Worm (Caenorhabditis elegans) whole organism, L4 larva: ENCODE data around the gene nspd-4.

Source experiments
- D1046.2 ChIP-seq: fragments of 200-800 bp; sonication (Bioruptor generic); IDR thresholded peaks from 2 replicates; pipeline ENCODE4 v1.3.6; 2022; ENCODE audit warnings: missing genetic modification characterization, missing compliant biosample characterization
- F10B5.3 ChIP-seq: sonication (generic microtip); optimal IDR thresholded peaks from 2 replicates; lab custom pipeline; 2016; ENCODE audit warnings: mild to moderate bottlenecking, missing genetic modification characterization, missing compliant biosample characterization
- T20F7.1 ChIP-seq: fragments of 200-800 bp; sonication (Bioruptor generic); optimal IDR thresholded peaks from 2 replicates; lab custom pipeline; 2018; ENCODE audit warnings: mild to moderate bottlenecking, missing genetic modification characterization, missing compliant biosample characterization
- Y5F2A.4 ChIP-seq: fragments of 200-800 bp; sonication (Bioruptor generic); optimal IDR thresholded peaks from 2 replicates; lab custom pipeline; 2018; ENCODE audit warnings: mild to moderate bottlenecking, missing genetic modification characterization, missing compliant biosample characterization
- aha-1 ChIP-seq: fragments of 150-350 bp; peaks from one replicate; lab custom pipeline; 2014; ENCODE audit warnings: missing biosample characterization, missing genetic modification characterization
- arid-1 ChIP-seq: fragments of 200-800 bp; sonication (Bioruptor generic); conservative IDR thresholded peaks from 2 replicates; pipeline ENCODE4 v1.3.6; 2022; ENCODE audit warnings: missing genetic modification reagents, missing genetic modification characterization, missing compliant biosample characterization
- ceh-20 ChIP-seq: fragments of 200-800 bp; sonication (Bioruptor generic); IDR thresholded peaks from 2 replicates; pipeline ENCODE4 v1.3.6; 2022; ENCODE audit warnings: missing genetic modification reagents, missing genetic modification characterization, missing compliant biosample characterization
- ceh-44 ChIP-seq: fragments of 200-800 bp; sonication (Bioruptor generic); IDR thresholded peaks from 2 replicates; pipeline ENCODE4 v1.3.6; 2022; ENCODE audit warnings: missing genetic modification reagents, missing genetic modification characterization, missing compliant biosample characterization
- ceh-62 ChIP-seq: sonication (generic microtip); optimal IDR thresholded peaks from 2 replicates; lab custom pipeline; 2017; ENCODE audit warnings: missing biosample characterization, missing genetic modification characterization
- ceh-82 ChIP-seq: sonication (generic microtip); optimal IDR thresholded peaks from 2 replicates; lab custom pipeline; 2017; ENCODE audit warnings: missing biosample characterization, missing genetic modification characterization
- daf-12 ChIP-seq: fragments of 150-350 bp; optimal IDR thresholded peaks from 2 replicates; lab custom pipeline; 2014; ENCODE audit warnings: missing biosample characterization, missing genetic modification reagents, missing genetic modification characterization
- daf-16 ChIP-seq, 3 experiments: sonication (generic microtip); optimal IDR thresholded peaks; 2 replicates each; lab custom pipeline; 2016 to 2017; ENCODE audit warnings: missing genetic modification characterization in 3 of 3, missing genetic modification reagents in 3 of 3, mild to moderate bottlenecking in 2 of 3, missing compliant biosample characterization in 2 of 3, missing biosample characterization in 1 of 3, moderate library complexity in 1 of 3
- daf-19 ChIP-seq: fragments of 200-800 bp; sonication (Bioruptor generic); conservative IDR thresholded peaks from 2 replicates; pipeline ENCODE4 v1.3.6; 2022; ENCODE audit warnings: missing genetic modification characterization, missing compliant biosample characterization
- dmd-6 ChIP-seq: fragments of 200-800 bp; sonication (Bioruptor generic); IDR thresholded peaks from 2 replicates; pipeline ENCODE4 v1.3.6; 2022; ENCODE audit warnings: missing genetic modification reagents, missing genetic modification characterization, missing compliant biosample characterization
- dmd-8 ChIP-seq: fragments of 200-800 bp; sonication (Bioruptor generic); IDR thresholded peaks from 2 replicates; pipeline ENCODE4 v1.3.6; 2022; ENCODE audit warnings: missing genetic modification characterization, missing compliant biosample characterization
- dpl-1 ChIP-seq: fragments of 150-350 bp; optimal IDR thresholded peaks from 2 replicates; lab custom pipeline; 2014; ENCODE audit warnings: missing biosample characterization, missing genetic modification reagents, missing genetic modification characterization
- duxl-1 ChIP-seq: sonication (generic microtip); optimal IDR thresholded peaks from 2 replicates; lab custom pipeline; 2016; ENCODE audit warnings: mild to moderate bottlenecking, missing genetic modification characterization, moderate library complexity, missing compliant biosample characterization; ENCODE audit not compliant: poor library complexity
- dve-1 ChIP-seq: sonication (generic microtip); optimal IDR thresholded peaks from 2 replicates; lab custom pipeline; 2017; ENCODE audit warnings: antibody characterized with exemption, mild to moderate bottlenecking, missing genetic modification characterization, missing compliant biosample characterization; ENCODE audit not compliant: insufficient read depth
- egl-27 ChIP-seq: sonication (generic microtip); optimal IDR thresholded peaks from 3 replicates; lab custom pipeline; 2017; ENCODE audit warnings: missing biosample characterization, missing genetic modification reagents, missing genetic modification characterization
- hlh-11 ChIP-seq: fragments of 200-800 bp; sonication (Bioruptor generic); optimal IDR thresholded peaks from 2 replicates; lab custom pipeline; 2018; ENCODE audit warnings: mild to moderate bottlenecking, missing genetic modification characterization, missing compliant biosample characterization
- jun-1 ChIP-seq: fragments of 150-350 bp; optimal IDR thresholded peaks from 2 replicates; lab custom pipeline; 2014; ENCODE audit warnings: missing biosample characterization, missing genetic modification reagents, missing genetic modification characterization
- lim-7 ChIP-seq: fragments of 200-800 bp; sonication (Bioruptor generic); IDR thresholded peaks from 2 replicates; pipeline ENCODE4 v1.3.6; 2022; ENCODE audit warnings: missing genetic modification characterization, missing compliant biosample characterization
- lin-1 ChIP-seq: fragments of 200-800 bp; sonication (Bioruptor generic); IDR thresholded peaks from 2 replicates; pipeline ENCODE4 v1.3.6; 2022; ENCODE audit warnings: missing genetic modification reagents, missing genetic modification characterization, missing compliant biosample characterization
- lin-13 ChIP-seq: fragments of 150-350 bp; optimal IDR thresholded peaks from 2 replicates; lab custom pipeline; 2014; ENCODE audit warnings: missing biosample characterization, missing genetic modification reagents, missing genetic modification characterization
- lin-38 ChIP-seq: fragments of 200-800 bp; sonication (Bioruptor generic); IDR thresholded peaks from 2 replicates; pipeline ENCODE4 v1.3.6; 2022; ENCODE audit warnings: missing genetic modification reagents, missing genetic modification characterization, missing compliant biosample characterization
- lin-39 ChIP-seq: fragments of 150-350 bp; optimal IDR thresholded peaks from 2 replicates; lab custom pipeline; 2014; ENCODE audit warnings: missing biosample characterization, missing genetic modification reagents, missing genetic modification characterization
- lsy-2 ChIP-seq, 2 experiments: fragments of 150-350 bp in 1 of 2; sonication (generic microtip) in 1 of 2; optimal IDR thresholded peaks; 2 replicates each; lab custom pipeline; 2014 to 2017; ENCODE audit warnings: missing biosample characterization in 2 of 2, missing genetic modification characterization in 2 of 2
- madf-9 ChIP-seq: fragments of 200-800 bp; sonication (Bioruptor generic); conservative IDR thresholded peaks from 2 replicates; pipeline ENCODE4 v1.3.6; 2022; ENCODE audit warnings: missing genetic modification reagents, missing genetic modification characterization, missing compliant biosample characterization
- mdl-1 ChIP-seq, 2 experiments: fragments of 150-350 bp in 1 of 2; sonication (generic microtip) in 1 of 2; optimal IDR thresholded peaks; 2 replicates each; lab custom pipeline; 2014 to 2017; ENCODE audit warnings: missing biosample characterization in 2 of 2, missing genetic modification characterization in 2 of 2
- mdt-29 ChIP-seq: fragments of 200-800 bp; sonication (Bioruptor generic); IDR thresholded peaks from 2 replicates; pipeline ENCODE4 v1.3.6; 2022; ENCODE audit warnings: missing genetic modification reagents, missing genetic modification characterization, missing compliant biosample characterization
- mes-2 ChIP-seq: sonication (generic microtip); optimal IDR thresholded peaks from 2 replicates; lab custom pipeline; 2016; ENCODE audit warnings: missing genotype, mild to moderate bottlenecking, missing genetic modification characterization, missing compliant biosample characterization; ENCODE audit not compliant: poor library complexity, severe bottlenecking
- nhr-10 ChIP-seq: fragments of 150-350 bp; optimal IDR thresholded peaks from 2 replicates; lab custom pipeline; 2014; ENCODE audit warnings: missing biosample characterization, missing genetic modification characterization
- nhr-102 ChIP-seq: sonication (generic microtip); optimal IDR thresholded peaks from 2 replicates; lab custom pipeline; 2016; ENCODE audit warnings: mild to moderate bottlenecking, missing genetic modification characterization, moderate library complexity, missing compliant biosample characterization
- nhr-11 ChIP-seq: fragments of 150-350 bp; optimal IDR thresholded peaks from 2 replicates; lab custom pipeline; 2014; ENCODE audit warnings: missing biosample characterization, missing genetic modification characterization
- nhr-237 ChIP-seq: sonication (generic microtip); optimal IDR thresholded peaks from 2 replicates; lab custom pipeline; 2017; ENCODE audit warnings: missing biosample characterization, missing genetic modification characterization
- nhr-25 ChIP-seq: sonication (generic microtip); optimal IDR thresholded peaks from 2 replicates; lab custom pipeline; 2017; ENCODE audit warnings: missing genetic modification characterization, mild to moderate bottlenecking, missing compliant biosample characterization, antibody characterized with exemption, moderate library complexity, borderline replicate concordance; ENCODE audit not compliant: insufficient read depth
- nhr-28 ChIP-seq: fragments of 150-350 bp; optimal IDR thresholded peaks from 2 replicates; lab custom pipeline; 2014; ENCODE audit warnings: missing biosample characterization, missing genetic modification characterization
- nhr-42 ChIP-seq: fragments of 200-800 bp; sonication (Bioruptor generic); IDR thresholded peaks from 2 replicates; pipeline ENCODE4 v1.3.6; 2022; ENCODE audit warnings: missing genetic modification characterization, missing compliant biosample characterization
- nhr-6 ChIP-seq: fragments of 150-350 bp; optimal IDR thresholded peaks from 2 replicates; lab custom pipeline; 2014; ENCODE audit warnings: missing biosample characterization, missing genetic modification characterization
- pha-4 ChIP-seq, 2 experiments: fragments of 150-350 bp in 1 of 2; fragments of 200-800 bp in 1 of 2; sonication (Bioruptor generic) in 1 of 2; IDR thresholded peaks in 1 of 2; optimal IDR thresholded peaks in 1 of 2; 2 replicates each; pipeline versions ENCODE4 v1.3.6 to Lab custom; 2014 to 2022; ENCODE audit warnings: missing genetic modification characterization in 2 of 2, missing genetic modification reagents in 2 of 2, missing biosample characterization in 1 of 2, missing compliant biosample characterization in 1 of 2
- php-3 ChIP-seq: fragments of 200-800 bp; sonication (Bioruptor generic); IDR thresholded peaks from 2 replicates; pipeline ENCODE4 v1.3.6; 2022; ENCODE audit warnings: missing genetic modification reagents, missing genetic modification characterization, missing compliant biosample characterization
- pqm-1 ChIP-seq: sonication (generic microtip); optimal IDR thresholded peaks from 2 replicates; lab custom pipeline; 2017; ENCODE audit warnings: missing biosample characterization, missing genetic modification characterization
- saeg-2 ChIP-seq: fragments of 200-800 bp; sonication (Bioruptor generic); IDR thresholded peaks from 2 replicates; pipeline ENCODE4 v1.3.6; 2022; ENCODE audit warnings: missing genetic modification reagents, missing genetic modification characterization, missing compliant biosample characterization
- snpc-4 ChIP-seq: fragments of 150-350 bp; optimal IDR thresholded peaks from 2 replicates; lab custom pipeline; 2014; ENCODE audit warnings: missing biosample characterization, missing genetic modification characterization
- spr-1 ChIP-seq: sonication (generic microtip); optimal IDR thresholded peaks from 2 replicates; lab custom pipeline; 2016; ENCODE audit warnings: mild to moderate bottlenecking, missing genetic modification characterization, missing compliant biosample characterization
- unc-39 ChIP-seq: sonication (generic microtip); optimal IDR thresholded peaks from 2 replicates; lab custom pipeline; 2017; ENCODE audit warnings: missing biosample characterization, missing genetic modification characterization
- zag-1 ChIP-seq: fragments of 150-350 bp; optimal IDR thresholded peaks from 2 replicates; lab custom pipeline; 2014; ENCODE audit warnings: missing biosample characterization, missing genetic modification characterization
- ztf-7 ChIP-seq: fragments of 150-350 bp; optimal IDR thresholded peaks from 2 replicates; lab custom pipeline; 2014; ENCODE audit warnings: missing biosample characterization, missing genetic modification characterization

nspd-4 gene

DNA sequence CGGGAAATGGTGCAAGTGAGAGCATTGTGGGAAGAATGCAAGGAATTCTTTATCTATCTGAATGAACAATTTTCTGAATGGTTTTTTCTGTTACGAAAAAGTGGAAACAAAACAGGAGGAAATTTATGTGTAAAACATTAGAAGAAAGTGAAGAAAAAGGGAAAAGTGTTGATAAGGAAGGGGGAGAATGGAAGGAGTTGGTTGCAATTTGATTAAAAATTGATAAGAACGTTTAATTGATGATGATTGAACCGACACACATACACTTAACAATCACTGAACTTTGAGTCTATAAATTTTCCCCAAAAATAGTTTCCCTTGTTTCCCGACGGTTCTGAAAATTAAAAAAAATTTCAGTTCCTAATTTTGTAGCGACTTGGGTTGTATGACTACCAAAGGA, 39.5 kb upstream of the nspd-4 start:
- no peak for TF ChIP-seq lim-7 (GFP tag; lab: Robert Waterston, UW)
- TF ChIP-seq ceh-82: no peak
- TF ChIP-seq D1046.2 (GFP tag; lab: Robert Waterston, UW): no peak
- TF ChIP-seq egl-27 (tag; lab: Kevin White, UChicago): no peak
- peak; percentile 66 for TF ChIP-seq nhr-28
- peak; percentile 64; the same call in 1 of the 2 replicates for TF ChIP-seq php-3 (GFP tag; lab: Robert Waterston, UW)
- peak; percentile 77 for TF ChIP-seq pqm-1 (tag; lab: Kevin White, UChicago)
- TF ChIP-seq ceh-44 (GFP tag; lab: Robert Waterston, UW): no peak
- TF ChIP-seq ceh-62 (tag; lab: Kevin White, UChicago): no peak
- TF ChIP-seq daf-12 (tag; lab: Kevin White, UChicago): no peak
- no peak for TF ChIP-seq pha-4 (GFP tag; IDR thresholded peaks at IDR 0.05; lab: Robert Waterston, UW)
- TF ChIP-seq pha-4 (tag; optimal IDR thresholded peaks at IDR 0.05; lab: Kevin White, UChicago): no peak
- no peak for TF ChIP-seq duxl-1
- TF ChIP-seq lin-1: no peak
- no peak for TF ChIP-seq jun-1 (tag; lab: Kevin White, UChicago)
- no peak for TF ChIP-seq ztf-7 (tag; lab: Kevin White, UChicago)
- no peak for TF ChIP-seq nhr-237 (tag; lab: Kevin White, UChicago)
- TF ChIP-seq dve-1 (tag; lab: Kevin White, UChicago): peak; percentile 1
- TF ChIP-seq dmd-6 (GFP tag; lab: Robert Waterston, UW): peak; percentile 42; the same call in 1 of the 2 replicates
- TF ChIP-seq madf-9 (GFP tag; lab: Robert Waterston, UW): no peak
- no peak for TF ChIP-seq lin-13 (GFP tag; lab: Kevin White, UChicago)
- no peak for TF ChIP-seq T20F7.1 (GFP tag; lab: Kevin White, UChicago)
- TF ChIP-seq saeg-2: no peak
- TF ChIP-seq Y5F2A.4: no peak
- TF ChIP-seq hlh-11 (tag; lab: Kevin White, UChicago): peak; percentile 29
- no peak for TF ChIP-seq nhr-42 (GFP tag; lab: Robert Waterston, UW)
- no peak for TF ChIP-seq dpl-1 (GFP tag; lab: Kevin White, UChicago)
- TF ChIP-seq snpc-4: no peak
- TF ChIP-seq unc-39: no peak
- TF ChIP-seq mdl-1 (tag; optimal IDR thresholded peaks at IDR 0.05; lab: Kevin White, UChicago): no peak
- TF ChIP-seq lin-39 (tag; lab: Kevin White, UChicago): no peak
- no peak for TF ChIP-seq nhr-10 (tag; lab: Kevin White, UChicago)
- TF ChIP-seq lin-38 (GFP tag; lab: Robert Waterston, UW): no peak
- TF ChIP-seq dmd-8 (GFP tag; lab: Robert Waterston, UW): no peak
- no peak for TF ChIP-seq daf-16 (GFP tag; optimal IDR thresholded peaks at IDR 0.05; lab: Kevin White, UChicago)
- peak; percentile 49 for TF ChIP-seq daf-16 (tag; optimal IDR thresholded peaks at IDR 0.05; lab: Kevin White, UChicago)

DNA sequence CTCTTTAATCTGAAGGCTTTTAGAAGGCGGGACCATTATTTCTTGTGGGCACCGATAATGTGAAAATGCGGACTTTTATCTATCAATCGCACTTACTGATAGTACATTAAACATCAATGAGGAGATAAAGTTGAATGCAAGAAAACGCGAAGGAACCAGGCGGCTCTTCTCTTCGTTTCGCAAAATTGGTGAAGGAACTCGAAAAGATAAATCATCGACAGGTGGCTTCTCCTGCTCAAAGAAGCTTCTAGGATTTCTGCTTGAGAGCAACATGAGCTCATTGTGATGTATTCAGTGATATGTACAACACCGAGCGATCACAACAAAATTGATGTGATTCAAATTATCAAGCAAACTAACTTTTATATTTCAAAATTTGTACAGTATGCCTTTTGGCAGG, 36.6 kb upstream of the nspd-4 start:
- no peak for TF ChIP-seq nhr-6 (tag; lab: Kevin White, UChicago)
- no peak for TF ChIP-seq F10B5.3 (tag; lab: Kevin White, UChicago)
- peak; percentile 36 for TF ChIP-seq nhr-11 (tag; lab: Kevin White, UChicago)
- TF ChIP-seq lin-13 (GFP tag; lab: Kevin White, UChicago): no peak
- TF ChIP-seq daf-19 (GFP tag; lab: Robert Waterston, UW): no peak
- TF ChIP-seq daf-16 (GFP tag; optimal IDR thresholded peaks at IDR 0.05; lab: Kevin White, UChicago): peak in 1 of 2 experiments; percentile 58
- no peak for TF ChIP-seq daf-16 (tag; optimal IDR thresholded peaks at IDR 0.05; lab: Kevin White, UChicago)

DNA sequence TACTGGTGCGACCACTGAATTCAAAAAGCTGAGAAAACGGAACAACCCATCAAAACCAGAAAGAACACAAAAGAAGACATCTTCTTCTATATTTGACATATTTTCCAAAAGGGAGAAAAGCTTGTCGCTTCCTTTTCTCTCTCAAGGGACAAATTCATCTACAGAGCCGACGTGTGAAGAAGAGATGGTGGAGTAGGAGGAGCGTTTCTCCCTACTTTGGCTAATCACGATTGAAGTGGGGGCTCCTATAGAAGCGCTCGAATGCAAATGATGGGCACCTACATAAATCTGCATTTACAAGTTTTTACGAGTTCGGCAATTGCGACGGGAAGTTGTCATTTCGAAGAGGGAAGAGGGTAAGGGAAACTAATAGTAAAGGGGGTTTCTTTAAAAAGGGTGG, 36.1 kb upstream of the nspd-4 start:
- TF ChIP-seq ceh-20 (GFP tag; lab: Robert Waterston, UW): peak; percentile 35; the same call in 1 of the 2 replicates
- no peak for TF ChIP-seq mes-2
- peak in 1 of 2 experiments; percentile 16 for TF ChIP-seq lsy-2 (tag; optimal IDR thresholded peaks at IDR 0.05; lab: Kevin White, UChicago)
- TF ChIP-seq mdt-29 (GFP tag; lab: Robert Waterston, UW): no peak
- no peak for TF ChIP-seq D1046.2 (GFP tag; lab: Robert Waterston, UW)
- TF ChIP-seq nhr-25 (tag; lab: Kevin White, UChicago): no peak
- no peak for TF ChIP-seq arid-1 (GFP tag; lab: Robert Waterston, UW)
- no peak for TF ChIP-seq zag-1 (tag; lab: Kevin White, UChicago)
- TF ChIP-seq spr-1 (tag; lab: Kevin White, UChicago): no peak
- no peak for TF ChIP-seq nhr-102 (tag; lab: Kevin White, UChicago)
- TF ChIP-seq mdl-1 (tag; optimal IDR thresholded peaks at IDR 0.05; lab: Kevin White, UChicago): no peak
- no peak for TF ChIP-seq aha-1 (tag; lab: Kevin White, UChicago)
